Worm (Caenorhabditis elegans): ENCODE results near the gene icln-1.

ce11 chrIV:9120220-9120619 is 24.8 kb upstream of the icln-1 start:
- TF ChIP-seq zag-1 (tag; optimal IDR thresholded peaks at IDR 0.05) (no peak), unc-55 (GFP tag; optimal IDR thresholded peaks at IDR 0.05) (no peak), mdl-1 (tag; optimal IDR thresholded peaks at IDR 0.05) (no peak), Y55F3AM.14 (GFP tag; optimal IDR thresholded peaks at IDR 0.05) (no peak), nhr-25 (tag; optimal IDR thresholded peaks at IDR 0.05) (no peak), nhr-12 (tag; optimal IDR thresholded peaks at IDR 0.05) (no peak), unc-62 (GFP tag; optimal IDR thresholded peaks at IDR 0.05) (no peak), lin-11 (tag; optimal IDR thresholded peaks at IDR 0.05) (no peak), ama-1 (optimal IDR thresholded peaks at IDR 0.05) (no peak), snpc-4 (tag; optimal IDR thresholded peaks at IDR 0.05) (no peak), lsy-2 (tag; optimal IDR thresholded peaks at IDR 0.05) (no peak), ceh-82 (tag; optimal IDR thresholded peaks at IDR 0.05) (no peak), elt-1 (tag; optimal IDR thresholded peaks at IDR 0.05) (no peak)

All from whole organism, L2 larva.